Fruit fly (Drosophila melanogaster): ENCODE data around the gene CG42245.

- TF ChIP-seq CG34367 (tag; optimal IDR thresholded peaks at IDR 0.05) (no peak), EcR (GFP tag; optimal IDR thresholded peaks at IDR 0.05) (no peak), CG14655 (GFP tag; optimal IDR thresholded peaks at IDR 0.05) (no peak), rn (GFP tag; IDR thresholded peaks at IDR 0.05) (no peak), gl (tag; optimal IDR thresholded peaks at IDR 0.05) (no peak), CG8301 (tag; optimal IDR thresholded peaks at IDR 0.05) (no peak), CG9948 (tag; optimal IDR thresholded peaks at IDR 0.05) (no peak), CG17806 (tag; optimal IDR thresholded peaks at IDR 0.05) (no peak), CG8159 (tag; optimal IDR thresholded peaks at IDR 0.05) (no peak), Pif1B (GFP tag; optimal IDR thresholded peaks at IDR 0.05) (no peak), CG12605 (GFP tag; IDR thresholded peaks at IDR 0.05) (no peak), CG15710 (tag; optimal IDR thresholded peaks at IDR 0.05) (no peak), CG32121 (GFP tag; IDR thresholded peaks at IDR 0.05) (no peak), Ets98B (GFP tag; IDR thresholded peaks at IDR 0.05) (0 out of 2 replicates have a peak, but pooled peaks have one; percentile 17)
These were observed 1.6 kb upstream of the CG42245 start, which contains the start of gene Pxn for dm6 chr3L:2629964-2630363.

All from whole organism, pupa.